Fruit fly (Drosophila melanogaster) whole organism, wandering third instar larva: ENCODE results near the gene side-III.
A peak's percentile ranks its signal among the peaks of the same experiment; 100 is the strongest.

Experiments
- Abd-B ChIP-seq: fragments of >200 bp; optimal IDR thresholded peaks from 2 replicates; lab custom pipeline; 2017; ENCODE audit warnings: missing biosample characterization, missing genetic modification characterization
- CG32264 ChIP-seq: fragments of 200-800 bp; sonication (Bioruptor generic); optimal IDR thresholded peaks from 2 replicates; lab custom pipeline; 2016; ENCODE audit warnings: missing biosample characterization, missing genetic modification characterization
- CrebA ChIP-seq: fragments of 200-800 bp; sonication (Bioruptor generic); optimal IDR thresholded peaks from 2 replicates; lab custom pipeline; 2016; ENCODE audit warnings: missing biosample characterization, mild to moderate bottlenecking, missing genetic modification characterization, borderline replicate concordance
- Dif ChIP-seq: fragments of 200-275, 200-300 bp; sonication (Bioruptor generic); optimal IDR thresholded peaks from 2 replicates; lab custom pipeline; 2018; ENCODE audit warnings: missing biosample characterization, missing genetic modification characterization; ENCODE audit not compliant: partially characterized antibody
- N ChIP-seq: fragments of >200 bp; optimal IDR thresholded peaks from 2 replicates; lab custom pipeline; 2018; ENCODE audit warnings: missing biosample characterization, missing external identifiers, missing genetic modification characterization
- Vsx2 ChIP-seq: fragments of 200-300, 225-300 bp; sonication (Bioruptor generic); optimal IDR thresholded peaks from 2 replicates; lab custom pipeline; 2018; ENCODE audit warnings: missing biosample characterization, missing genetic modification characterization; ENCODE audit not compliant: partially characterized antibody
- brk ChIP-seq: fragments of 200-800 bp; sonication (Bioruptor generic); optimal IDR thresholded peaks from 2 replicates; lab custom pipeline; 2016; ENCODE audit warnings: missing biosample characterization, mild to moderate bottlenecking, missing genetic modification characterization
- jim ChIP-seq: fragments of 175-275, 200-325 bp; sonication (Bioruptor generic); optimal IDR thresholded peaks from 2 replicates; lab custom pipeline; 2016; ENCODE audit warnings: missing biosample characterization, mild to moderate bottlenecking, missing genetic modification characterization
- psq ChIP-seq: fragments of 200-800 bp; sonication (Bioruptor generic); optimal IDR thresholded peaks from 3 replicates; lab custom pipeline; 2017; ENCODE audit warnings: missing biosample characterization, mild to moderate bottlenecking, missing genetic modification characterization, moderate library complexity
- usp ChIP-seq: fragments of >200 bp; optimal IDR thresholded peaks from 2 replicates; lab custom pipeline; 2017; ENCODE audit warnings: missing biosample characterization, missing genetic modification characterization

- peak; percentile 46 for TF ChIP-seq psq (GFP tag; lab: Kevin White, UChicago)
- TF ChIP-seq CG32264 (GFP tag; lab: Kevin White, UChicago) = no peak
- TF ChIP-seq Vsx2 = no peak
- TF ChIP-seq Dif = no peak
- no peak for TF ChIP-seq CrebA
- TF ChIP-seq N (GFP tag; lab: Kevin White, UChicago) = no peak
- TF ChIP-seq usp = no peak
- TF ChIP-seq brk (GFP tag; lab: Kevin White, UChicago) = no peak
- TF ChIP-seq jim (GFP tag; lab: Kevin White, UChicago) = no peak
- TF ChIP-seq Abd-B (GFP tag; lab: Kevin White, UChicago) = no peak
Observed at dm6 chr3R:5861218-5861902, 98.0 kb downstream of the side-III start.
